Fruit fly (Drosophila melanogaster) whole organism, prepupa: ENCODE measurements around the gene Jupiter.

ENCODE experiments used
- CG10669 ChIP-seq: fragments of 200-800 bp; sonication (Bioruptor generic); optimal IDR thresholded peaks from 3 replicates; lab custom pipeline; 2018; ENCODE audit warnings: missing biosample characterization, mild to moderate bottlenecking, missing genetic modification characterization, moderate library complexity
- CG3919 ChIP-seq: fragments of 200-800 bp; sonication (Bioruptor generic); optimal IDR thresholded peaks from 3 replicates; lab custom pipeline; 2016; ENCODE audit warnings: missing biosample characterization, missing genetic modification characterization
- CG4318 ChIP-seq: fragments of 200-800 bp; sonication (Bioruptor generic); optimal IDR thresholded peaks from 3 replicates; lab custom pipeline; 2017; ENCODE audit warnings: missing biosample characterization, mild to moderate bottlenecking, missing genetic modification characterization
- CG6276 ChIP-seq: fragments of 200-800 bp; sonication (Bioruptor generic); optimal IDR thresholded peaks from 2 replicates; lab custom pipeline; 2017; ENCODE audit warnings: missing biosample characterization, mild to moderate bottlenecking, missing genetic modification characterization
- CG6808 ChIP-seq: fragments of 200-800 bp; sonication (Bioruptor generic); optimal IDR thresholded peaks from 3 replicates; lab custom pipeline; 2017; ENCODE audit warnings: missing biosample characterization, missing genetic modification characterization, mild to moderate bottlenecking, moderate library complexity, missing genetic modification reagents
- CG7368 ChIP-seq: fragments of 200-800 bp; sonication (Bioruptor generic); optimal IDR thresholded peaks from 3 replicates; lab custom pipeline; 2016; ENCODE audit warnings: missing biosample characterization, missing genetic modification characterization
- CG9139 ChIP-seq: fragments of 200-800 bp; sonication (Bioruptor generic); optimal IDR thresholded peaks from 3 replicates; lab custom pipeline; 2017; ENCODE audit warnings: missing biosample characterization, mild to moderate bottlenecking, missing genetic modification characterization
- Eip75B ChIP-seq: fragments of 200-800 bp; sonication (Bioruptor generic); optimal IDR thresholded peaks from 3 replicates; lab custom pipeline; 2016; ENCODE audit warnings: missing biosample characterization, missing genetic modification characterization
- Hr38 ChIP-seq: sonication (Bioruptor generic); optimal IDR thresholded peaks from 2 replicates; lab custom pipeline; 2016; ENCODE audit warnings: missing biosample characterization, missing genetic modification characterization
- Sox102F ChIP-seq: fragments of 200-800 bp; sonication (Bioruptor generic); optimal IDR thresholded peaks from 2 replicates; lab custom pipeline; 2016; ENCODE audit warnings: missing biosample characterization, mild to moderate bottlenecking, missing genetic modification characterization
- cyc ChIP-seq: fragments of 200-800 bp; sonication (Bioruptor generic); optimal IDR thresholded peaks from 3 replicates; lab custom pipeline; 2016; ENCODE audit warnings: missing biosample characterization, missing genetic modification characterization
- dsx ChIP-seq: fragments of 200-800 bp; optimal IDR thresholded peaks from 3 replicates; lab custom pipeline; 2019; ENCODE audit warnings: missing biosample characterization, mild to moderate bottlenecking, missing genetic modification characterization, moderate library complexity; ENCODE audit not compliant: poor library complexity, severe bottlenecking
- fkh ChIP-seq: fragments of 200-800 bp; sonication (Bioruptor generic); optimal IDR thresholded peaks from 3 replicates; lab custom pipeline; 2017; ENCODE audit warnings: missing biosample characterization, mild to moderate bottlenecking, missing genetic modification characterization, moderate library complexity
- ss ChIP-seq, 2 experiments: fragments of 200-800 bp; sonication (Bioruptor generic); optimal IDR thresholded peaks; 2 replicates in 1 of 2; 3 replicates in 1 of 2; lab custom pipeline; 2017 to 2018; ENCODE audit warnings: mild to moderate bottlenecking in 2 of 2, missing biosample characterization in 2 of 2, missing genetic modification characterization in 2 of 2, moderate library complexity in 1 of 2

DNA sequence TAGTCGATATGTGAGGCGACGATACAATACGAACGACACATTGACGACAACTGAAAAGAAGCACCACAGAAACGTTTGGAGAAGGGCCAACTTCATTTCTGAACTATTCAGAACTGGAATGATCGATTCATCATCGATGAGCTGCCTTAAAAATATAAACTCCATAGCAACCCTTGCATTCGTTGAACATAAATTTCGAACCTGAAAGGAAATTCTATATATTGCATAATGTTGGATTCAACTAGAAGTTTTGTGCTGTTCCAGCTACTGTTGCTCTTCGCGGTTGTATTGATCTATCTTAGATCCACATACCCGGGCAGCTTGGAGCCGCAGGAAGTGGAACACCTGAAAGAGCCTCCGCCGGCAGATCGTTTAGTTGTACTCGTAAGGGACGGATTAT is 41.1 kb downstream of the Jupiter start, which contains the start of the genes CG6790 and CG5342:
- no peak for TF ChIP-seq dsx (GFP tag; lab: Kevin White, UChicago)
- no peak for TF ChIP-seq Hr38 (GFP tag; lab: Kevin White, UChicago)
- no peak for TF ChIP-seq CG10669 (GFP tag; lab: Kevin White, UChicago)
- TF ChIP-seq CG7368 (GFP tag; lab: Kevin White, UChicago), result no peak
- no peak for TF ChIP-seq fkh (GFP tag; lab: Kevin White, UChicago)
- TF ChIP-seq CG9139, result no peak
- TF ChIP-seq CG3919 (GFP tag; lab: Kevin White, UChicago), result no peak
- TF ChIP-seq ss (GFP tag; optimal IDR thresholded peaks at IDR 0.05; lab: Kevin White, UChicago), result no peak
- TF ChIP-seq CG4318, result no peak
- TF ChIP-seq cyc (GFP tag; lab: Kevin White, UChicago), result no peak
- TF ChIP-seq CG6276 (GFP tag; lab: Kevin White, UChicago), result no peak
- TF ChIP-seq Eip75B (GFP tag; lab: Kevin White, UChicago), result no peak
- no peak for TF ChIP-seq CG6808 (GFP tag; lab: Kevin White, UChicago)
- TF ChIP-seq Sox102F (GFP tag; lab: Kevin White, UChicago), result no peak
